Worm (Caenorhabditis elegans) whole organism, L2 larva: ENCODE measurements around the gene T01B7.9.

Source experiments
- C34F6.9 ChIP-seq: fragments of 150-350 bp; optimal IDR thresholded peaks from 2 replicates; lab custom pipeline; 2014; ENCODE audit warnings: missing biosample characterization, missing genetic modification characterization
- F13H6.1 ChIP-seq: sonication (generic microtip); optimal IDR thresholded peaks from 2 replicates; lab custom pipeline; 2016; ENCODE audit warnings: missing genetic modification characterization, missing compliant biosample characterization
- R02D3.7 ChIP-seq: fragments of 150-350 bp; optimal IDR thresholded peaks from 2 replicates; lab custom pipeline; 2014; ENCODE audit warnings: missing biosample characterization, missing genetic modification characterization
- Y55F3AM.14 ChIP-seq: fragments of 200-800 bp; sonication (Bioruptor generic); optimal IDR thresholded peaks from 2 replicates; lab custom pipeline; 2018; ENCODE audit warnings: mild to moderate bottlenecking, missing genetic modification characterization, missing compliant biosample characterization
- ZK546.5 ChIP-seq: sonication (generic microtip); optimal IDR thresholded peaks from 2 replicates; lab custom pipeline; 2017; ENCODE audit warnings: missing biosample characterization, missing genetic modification characterization
- alr-1 ChIP-seq: fragments of 150-350 bp; optimal IDR thresholded peaks from 2 replicates; lab custom pipeline; 2014; ENCODE audit warnings: missing biosample characterization, missing genetic modification characterization
- aly-2 ChIP-seq: fragments of 150-350 bp; optimal IDR thresholded peaks from 2 replicates; lab custom pipeline; 2014; ENCODE audit warnings: missing biosample characterization, missing genetic modification characterization
- ama-1 ChIP-seq: fragments of 150-350 bp; optimal IDR thresholded peaks from 2 replicates; lab custom pipeline; 2018; ENCODE audit warnings: inconsistent platforms
- blmp-1 ChIP-seq: sonication (generic microtip); optimal IDR thresholded peaks from 2 replicates; lab custom pipeline; 2017; ENCODE audit warnings: missing genetic modification characterization, mild to moderate bottlenecking, missing compliant biosample characterization, antibody characterized with exemption, moderate library complexity; ENCODE audit not compliant: insufficient read depth
- ceh-16 ChIP-seq: fragments of 150-350 bp; optimal IDR thresholded peaks from 2 replicates; lab custom pipeline; 2014; ENCODE audit warnings: missing biosample characterization, missing genetic modification characterization
- ceh-82 ChIP-seq: fragments of 150-350 bp; optimal IDR thresholded peaks from 2 replicates; lab custom pipeline; 2014; ENCODE audit warnings: missing biosample characterization, missing genetic modification characterization
- crh-2 ChIP-seq: sonication (generic microtip); optimal IDR thresholded peaks from 2 replicates; lab custom pipeline; 2017; ENCODE audit warnings: missing biosample characterization, missing genetic modification characterization
- dmd-4 ChIP-seq: sonication (generic microtip); optimal IDR thresholded peaks from 2 replicates; lab custom pipeline; 2017; ENCODE audit warnings: missing biosample characterization, missing genetic modification characterization
- egl-27 ChIP-seq: sonication (generic microtip); optimal IDR thresholded peaks from 3 replicates; lab custom pipeline; 2017; ENCODE audit warnings: missing biosample characterization, missing genetic modification reagents, missing genetic modification characterization
- elt-3 ChIP-seq: sonication (generic microtip); optimal IDR thresholded peaks from 2 replicates; lab custom pipeline; 2017; ENCODE audit warnings: missing biosample characterization, missing genetic modification characterization
- gmeb-1 ChIP-seq: fragments of 150-350 bp; optimal IDR thresholded peaks from 2 replicates; lab custom pipeline; 2014; ENCODE audit warnings: missing biosample characterization, missing genetic modification characterization
- lin-11 ChIP-seq: fragments of 150-350 bp; sonication (generic microtip); optimal IDR thresholded peaks from 2 replicates; lab custom pipeline; 2014; ENCODE audit warnings: missing biosample characterization, missing genetic modification characterization, inconsistent platforms, mixed read lengths
- lin-13 ChIP-seq: fragments of 150-350 bp; optimal IDR thresholded peaks from 2 replicates; lab custom pipeline; 2014; ENCODE audit warnings: missing biosample characterization, missing genetic modification reagents, missing genetic modification characterization
- lin-39 ChIP-seq: fragments of 150-350 bp; optimal IDR thresholded peaks from 2 replicates; lab custom pipeline; 2014; ENCODE audit warnings: missing biosample characterization, missing genetic modification reagents, missing genetic modification characterization
- lsy-2 ChIP-seq, 2 experiments: fragments of 150-350 bp in 1 of 2; sonication (generic microtip) in 1 of 2; optimal IDR thresholded peaks; 2 replicates each; lab custom pipeline; 2014 to 2017; ENCODE audit warnings: missing biosample characterization in 2 of 2, missing genetic modification characterization in 2 of 2
- mab-5 ChIP-seq: fragments of 150-350 bp; optimal IDR thresholded peaks from 2 replicates; lab custom pipeline; 2014; ENCODE audit warnings: missing biosample characterization, missing genetic modification characterization
- mdl-1 ChIP-seq, 2 experiments: fragments of 150-350 bp in 1 of 2; sonication (generic microtip) in 1 of 2; optimal IDR thresholded peaks; 2 replicates each; lab custom pipeline; 2017; ENCODE audit warnings: missing biosample characterization in 2 of 2, missing genetic modification characterization in 2 of 2
- nhr-10 ChIP-seq: sonication (generic microtip); optimal IDR thresholded peaks from 2 replicates; lab custom pipeline; 2017; ENCODE audit warnings: missing biosample characterization, missing genetic modification characterization
- nhr-11 ChIP-seq: fragments of 150-350 bp; optimal IDR thresholded peaks from 2 replicates; lab custom pipeline; 2014; ENCODE audit warnings: missing biosample characterization, missing genetic modification characterization
- nhr-12 ChIP-seq: fragments of 150-350 bp; optimal IDR thresholded peaks from 2 replicates; lab custom pipeline; 2014; ENCODE audit warnings: missing biosample characterization, missing genetic modification characterization
- nhr-129 ChIP-seq: fragments of 150-350 bp; optimal IDR thresholded peaks from 2 replicates; lab custom pipeline; 2014; ENCODE audit warnings: missing biosample characterization, missing genetic modification characterization
- nhr-21 ChIP-seq: fragments of 150-350 bp; optimal IDR thresholded peaks from 2 replicates; lab custom pipeline; 2014; ENCODE audit warnings: missing biosample characterization, missing genetic modification characterization
- nhr-25 ChIP-seq: fragments of 150-350 bp; sonication (generic microtip); optimal IDR thresholded peaks from 3 replicates; lab custom pipeline; 2014; ENCODE audit warnings: missing biosample characterization, missing genetic modification characterization
- nhr-6 ChIP-seq: fragments of 150-350 bp; optimal IDR thresholded peaks from 2 replicates; lab custom pipeline; 2014; ENCODE audit warnings: missing biosample characterization, missing genetic modification characterization
- nhr-77 ChIP-seq: fragments of 150-350 bp; optimal IDR thresholded peaks from 2 replicates; lab custom pipeline; 2014; ENCODE audit warnings: missing biosample characterization, missing genetic modification characterization
- peb-1 ChIP-seq: fragments of 150-350 bp; optimal IDR thresholded peaks from 2 replicates; lab custom pipeline; 2014; ENCODE audit warnings: missing biosample characterization, missing genetic modification characterization
- sem-4 ChIP-seq: fragments of 150-350 bp; optimal IDR thresholded peaks from 2 replicates; lab custom pipeline; 2014; ENCODE audit warnings: missing biosample characterization, missing genetic modification reagents, missing genetic modification characterization
- skn-1 ChIP-seq: sonication (generic microtip); optimal IDR thresholded peaks from 2 replicates; lab custom pipeline; 2017; ENCODE audit warnings: missing biosample characterization, missing genetic modification characterization
- sma-3 ChIP-seq: sonication (generic microtip); optimal IDR thresholded peaks from 2 replicates; lab custom pipeline; 2016; ENCODE audit warnings: missing genetic modification reagents, missing genetic modification characterization, missing compliant biosample characterization
- sma-9 ChIP-seq, 2 experiments: fragments of 150-350 bp in 1 of 2; sonication (generic microtip) in 1 of 2; optimal IDR thresholded peaks; 2 replicates each; lab custom pipeline; 2014 to 2016; ENCODE audit warnings: missing genetic modification characterization in 2 of 2, mild to moderate bottlenecking in 1 of 2, missing biosample characterization in 1 of 2, missing compliant biosample characterization in 1 of 2, missing genetic modification reagents in 1 of 2, moderate library complexity in 1 of 2
- snpc-4 ChIP-seq: fragments of 150-350 bp; optimal IDR thresholded peaks from 2 replicates; lab custom pipeline; 2014; ENCODE audit warnings: missing biosample characterization, missing genetic modification characterization
- unc-39 ChIP-seq: fragments of 150-350 bp; optimal IDR thresholded peaks from 2 replicates; lab custom pipeline; 2014; ENCODE audit warnings: missing biosample characterization, missing genetic modification characterization
- unc-55 ChIP-seq: fragments of 150-350 bp; sonication (generic microtip); optimal IDR thresholded peaks from 3 replicates; lab custom pipeline; 2014; ENCODE audit warnings: missing biosample characterization, missing genetic modification reagents, missing genetic modification characterization
- zag-1 ChIP-seq: fragments of 150-350 bp; optimal IDR thresholded peaks from 2 replicates; lab custom pipeline; 2014; ENCODE audit warnings: missing biosample characterization, missing genetic modification characterization
- ztf-4 ChIP-seq: fragments of 150-350 bp; optimal IDR thresholded peaks from 2 replicates; lab custom pipeline; 2014; ENCODE audit warnings: missing biosample characterization, missing genetic modification characterization

Gene T01B7.9

DNA sequence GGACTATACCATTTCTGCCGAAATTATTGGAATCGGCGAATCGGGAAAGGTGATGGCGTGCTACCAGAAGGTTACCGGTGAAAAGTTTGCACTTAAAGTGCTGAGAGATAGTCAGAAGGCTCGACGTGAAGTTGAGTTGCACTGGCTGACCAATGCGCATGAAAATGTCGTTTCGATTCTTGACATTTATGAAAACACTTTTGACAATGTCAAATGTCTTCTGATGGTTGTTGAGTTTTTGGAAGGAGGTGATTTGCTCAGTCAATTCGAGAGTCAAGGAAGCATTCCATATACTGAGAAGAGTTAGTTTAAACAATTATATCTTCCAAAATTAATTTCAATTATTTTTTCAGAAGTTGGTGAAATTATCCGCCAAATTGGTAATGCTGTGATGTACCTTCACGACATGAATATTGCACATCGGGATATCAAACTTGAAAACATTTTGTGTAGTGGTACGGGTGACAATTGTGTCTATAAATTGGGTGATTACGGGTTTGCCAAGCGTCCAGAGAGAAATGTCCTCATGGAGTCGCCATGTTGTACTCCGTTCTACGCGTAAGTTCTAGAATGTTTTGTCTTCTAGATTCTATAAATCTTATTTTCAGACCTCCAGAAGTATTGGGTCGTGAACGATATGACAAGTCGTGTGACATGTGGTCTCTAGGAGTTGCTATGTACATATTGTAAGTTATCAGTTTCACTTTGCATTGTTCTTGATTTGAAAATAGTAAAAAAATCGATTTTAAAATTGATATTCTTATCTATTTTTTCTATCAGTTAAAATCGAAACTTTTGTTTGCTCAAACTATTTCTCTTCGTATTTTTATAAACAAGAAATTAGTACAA, 19.1 kb upstream of the T01B7.9 start:
- TF ChIP-seq ceh-82 = no peak
- peak; percentile 4 for TF ChIP-seq ama-1 (lab: Kevin White, UChicago)
- TF ChIP-seq lin-13 (GFP tag; lab: Kevin White, UChicago) = peak; percentile 37
- TF ChIP-seq aly-2 (tag; lab: Kevin White, UChicago) = no peak
- peak in 1 of 2 experiments; percentile 20 for TF ChIP-seq lsy-2 (tag; optimal IDR thresholded peaks at IDR 0.05; lab: Kevin White, UChicago)
- TF ChIP-seq, all 48 proteins: peak for 3

DNA sequence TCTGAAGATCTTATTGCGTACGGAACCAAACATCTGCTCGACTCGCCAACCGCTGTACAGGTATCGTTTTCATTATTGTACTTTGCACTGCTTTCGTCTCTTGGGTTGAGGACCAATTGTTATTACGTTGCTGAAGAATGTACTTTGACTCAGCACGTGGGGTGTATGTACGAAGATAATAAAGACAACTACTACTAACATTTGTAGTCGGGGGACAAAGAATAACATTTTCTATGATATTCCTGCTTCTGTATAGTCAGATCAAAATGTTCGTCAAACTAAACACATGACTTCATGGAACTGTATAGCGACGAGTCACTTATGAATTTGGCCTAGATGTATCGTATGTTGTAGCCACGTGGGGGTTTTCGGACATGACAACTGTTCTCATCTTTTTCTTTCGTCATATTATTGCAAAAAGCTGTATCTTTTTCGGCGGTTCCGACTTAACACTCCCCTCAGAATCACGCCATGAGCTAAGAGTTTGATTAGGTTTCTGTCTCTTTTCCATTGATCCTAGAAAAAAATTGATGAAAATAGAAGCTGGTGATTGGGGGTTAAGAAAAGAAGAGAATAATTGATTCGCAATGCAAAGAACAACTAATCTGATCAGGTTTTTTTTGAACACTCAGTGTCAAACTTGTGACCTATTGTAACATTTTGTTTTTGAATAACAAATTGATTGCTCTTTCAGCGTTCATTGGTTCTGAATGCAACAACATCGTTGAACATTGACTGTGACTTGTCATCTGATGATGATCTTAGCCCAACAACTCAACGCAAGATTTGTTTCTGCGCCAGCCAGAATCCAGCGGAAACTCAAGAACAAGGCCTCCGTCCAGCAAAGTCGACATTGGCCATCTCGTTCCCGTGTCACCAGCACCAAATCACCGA, 18.2 kb upstream of the T01B7.9 start:
- TF ChIP-seq aly-2 (tag; lab: Kevin White, UChicago) (no peak), nhr-12 (no peak), skn-1 (tag; lab: Kevin White, UChicago) (no peak), alr-1 (no peak), gmeb-1 (tag; lab: Kevin White, UChicago) (no peak), sma-9 (GFP tag; optimal IDR thresholded peaks at IDR 0.05; lab: Kevin White, UChicago) (peak; percentile 75), sma-9 (tag; optimal IDR thresholded peaks at IDR 0.05; lab: Kevin White, UChicago) (no peak), sem-4 (tag; lab: Kevin White, UChicago) (peak; percentile 36), ceh-82 (no peak), sma-3 (GFP tag; lab: Kevin White, UChicago) (no peak), egl-27 (no peak), crh-2 (tag; lab: Kevin White, UChicago) (peak; percentile 39), mab-5 (tag; lab: Kevin White, UChicago) (no peak), lin-13 (GFP tag; lab: Kevin White, UChicago) (no peak), ceh-16 (tag; lab: Kevin White, UChicago) (no peak), nhr-77 (tag; lab: Kevin White, UChicago) (no peak), snpc-4 (tag; lab: Kevin White, UChicago) (no peak), C34F6.9 (tag; lab: Kevin White, UChicago) (no peak), dmd-4 (no peak), unc-39 (tag; lab: Kevin White, UChicago) (no peak), blmp-1 (tag; lab: Kevin White, UChicago) (no peak), lin-39 (tag; lab: Kevin White, UChicago) (no peak), peb-1 (no peak), lsy-2 (tag; optimal IDR thresholded peaks at IDR 0.05; lab: Kevin White, UChicago) (peak in 1 of 2 experiments; percentile 23), zag-1 (no peak), nhr-25 (peak; percentile 2), nhr-21 (peak; percentile 22), elt-3 (tag; lab: Kevin White, UChicago) (no peak), nhr-129 (tag; lab: Kevin White, UChicago) (peak; percentile 72), ama-1 (lab: Kevin White, UChicago) (peak; percentile 91), nhr-6 (tag; lab: Kevin White, UChicago) (no peak), F13H6.1 (tag; lab: Kevin White, UChicago) (peak; percentile 29), Y55F3AM.14 (no peak), mdl-1 (tag; optimal IDR thresholded peaks at IDR 0.05; lab: Kevin White, UChicago) (peak; percentile 33 to 47), nhr-10 (no peak), lin-11 (tag; lab: Kevin White, UChicago) (no peak), ZK546.5 (tag; lab: Kevin White, UChicago) (no peak), ztf-4 (peak; percentile 35), R02D3.7 (tag; lab: Kevin White, UChicago) (no peak), nhr-11 (tag; lab: Kevin White, UChicago) (no peak), unc-55 (GFP tag; lab: Kevin White, UChicago) (no peak)
